Fruit fly (Drosophila melanogaster) whole organism: ENCODE results near the gene CG8925.

Source experiments
- CG8478 ChIP-seq: fragments of >200 bp; optimal IDR thresholded peaks from 2 replicates; lab custom pipeline; 2018; ENCODE audit warnings: inconsistent platforms
- Dll ChIP-seq: fragments of >200 bp; optimal IDR thresholded peaks from 2 replicates; lab custom pipeline; 2017
- EcR ChIP-seq, 2 experiments: fragments of >200 bp; optimal IDR thresholded peaks; 2 replicates each; lab custom pipeline; 2017; ENCODE audit warnings: missing biosample characterization in 2 of 2, missing genetic modification characterization in 2 of 2, missing genetic modification reagents in 2 of 2
- pan ChIP-seq: fragments of >200 bp; optimal IDR thresholded peaks from 2 replicates; lab custom pipeline; 2017
- psq ChIP-seq: fragments of >200 bp; optimal IDR thresholded peaks from 2 replicates; lab custom pipeline; 2017
- usp ChIP-seq: fragments of >200 bp; optimal IDR thresholded peaks from 2 replicates; lab custom pipeline; 2017; ENCODE audit warnings: missing biosample characterization, missing genetic modification characterization, mixed read lengths

- TF ChIP-seq pan (lab: Kevin White, UChicago) (no peak), EcR (GFP tag; optimal IDR thresholded peaks at IDR 0.05; lab: Kevin White, UChicago) (no peak), usp (no peak), Dll (lab: Kevin White, UChicago) (no peak), CG8478 (lab: Kevin White, UChicago) (no peak), psq (lab: Kevin White, UChicago) (no peak)
Measured at dm6 chr3R:16156032-16156431, 15.8 kb upstream of the CG8925 start.
